Fruit fly (Drosophila melanogaster) whole organism, embryonic: ENCODE measurements around the gene CG34292.

Source experiments
- Aef1 ChIP-seq: fragments of 200-800 bp; sonication (Bioruptor generic); IDR thresholded peaks from 3 replicates; pipeline ENCODE4 v1.3.6; 2022; ENCODE audit warnings: missing biosample characterization, missing genetic modification characterization
- CG10543 ChIP-seq: fragments of 200-800 bp; sonication (Bioruptor generic); optimal IDR thresholded peaks from 3 replicates; lab custom pipeline; 2017; ENCODE audit warnings: missing biosample characterization, mild to moderate bottlenecking, missing genetic modification characterization, moderate library complexity
- CG11560 ChIP-seq: fragments of 200-800 bp; sonication (Bioruptor generic); IDR thresholded peaks from 3 replicates; pipeline ENCODE4 v1.3.6; 2022; ENCODE audit warnings: missing biosample characterization, missing genetic modification characterization
- CG1233 ChIP-seq: fragments of 200-800 bp; sonication (Bioruptor generic); optimal IDR thresholded peaks from 4 replicates; lab custom pipeline; 2018; ENCODE audit warnings: missing biosample characterization, mild to moderate bottlenecking, missing genetic modification characterization
- CG13624 ChIP-seq: fragments of 200-800 bp; sonication (Bioruptor generic); optimal IDR thresholded peaks from 2 replicates; lab custom pipeline; 2016; ENCODE audit warnings: missing biosample characterization, missing genetic modification characterization
- CG1602 ChIP-seq: fragments of 200-800 bp; sonication (Bioruptor generic); optimal IDR thresholded peaks from 3 replicates; lab custom pipeline; 2016; ENCODE audit warnings: missing biosample characterization, missing genetic modification characterization
- CG17361 ChIP-seq: fragments of 200-800 bp; sonication (Bioruptor generic); IDR thresholded peaks from 3 replicates; pipeline ENCODE4 v1.3.6; 2022; ENCODE audit warnings: missing biosample characterization, missing genetic modification characterization
- CG31224 ChIP-seq: fragments of 200-800 bp; sonication (Bioruptor generic); IDR thresholded peaks from 2 replicates; pipeline ENCODE4 v1.3.6; 2022; ENCODE audit warnings: missing biosample characterization, missing genetic modification characterization
- CG34376 ChIP-seq: fragments of 200-800 bp; sonication (Bioruptor generic); optimal IDR thresholded peaks from 2 replicates; lab custom pipeline; 2018; ENCODE audit warnings: missing biosample characterization, mild to moderate bottlenecking, missing genetic modification characterization
- CG6272 ChIP-seq: fragments of 200-800 bp; sonication (Bioruptor generic); IDR thresholded peaks from 2 replicates; pipeline ENCODE4 v1.3.6; 2022; ENCODE audit warnings: missing biosample characterization, missing genetic modification characterization
- CG6791 ChIP-seq: fragments of 200-800 bp; sonication (Bioruptor generic); IDR thresholded peaks from 3 replicates; pipeline ENCODE4 v1.3.6; 2022; ENCODE audit warnings: missing biosample characterization, missing genetic modification characterization; ENCODE audit not compliant: partially characterized antibody
- CG6854 ChIP-seq: fragments of 200-800 bp; sonication (Bioruptor generic); optimal IDR thresholded peaks from 3 replicates; lab custom pipeline; 2017; ENCODE audit warnings: missing biosample characterization, mild to moderate bottlenecking, missing genetic modification characterization
- CG7963 ChIP-seq: fragments of 200-800 bp; sonication (Bioruptor generic); IDR thresholded peaks from 3 replicates; pipeline ENCODE4 v1.3.6; 2022; ENCODE audit warnings: missing biosample characterization, missing genetic modification characterization; ENCODE audit not compliant: partially characterized antibody
- CG8089 ChIP-seq: fragments of 200-800 bp; sonication (Bioruptor generic); optimal IDR thresholded peaks from 3 replicates; lab custom pipeline; 2016; ENCODE audit warnings: missing biosample characterization, missing genetic modification characterization
- CG9437 ChIP-seq: fragments of 200-800 bp; sonication (Bioruptor generic); optimal IDR thresholded peaks from 2 replicates; lab custom pipeline; 2018; ENCODE audit warnings: missing biosample characterization, mild to moderate bottlenecking, missing genetic modification characterization
- CG9609 ChIP-seq: fragments of 200-800 bp; sonication (Bioruptor generic); optimal IDR thresholded peaks from 3 replicates; lab custom pipeline; 2016; ENCODE audit warnings: missing biosample characterization, missing genetic modification characterization
- CHES-1-like ChIP-seq: fragments of 200-800 bp; sonication (Bioruptor generic); optimal IDR thresholded peaks from 2 replicates; lab custom pipeline; 2016; ENCODE audit warnings: missing biosample characterization, missing genetic modification characterization
- CoRest ChIP-seq: fragments of 200-800 bp; sonication (Bioruptor generic); optimal IDR thresholded peaks from 3 replicates; lab custom pipeline; 2018; ENCODE audit warnings: missing biosample characterization, mild to moderate bottlenecking, missing genetic modification characterization, moderate library complexity
- Doc3 ChIP-seq: fragments of 200-800 bp; sonication (Bioruptor generic); IDR thresholded peaks from 3 replicates; pipeline ENCODE4 v1.3.6; 2022; ENCODE audit warnings: missing biosample characterization, missing genetic modification characterization; ENCODE audit not compliant: partially characterized antibody
- Hand ChIP-seq: fragments of 200-800 bp; sonication (Bioruptor generic); optimal IDR thresholded peaks from 2 replicates; lab custom pipeline; 2017; ENCODE audit warnings: mild to moderate bottlenecking, missing biosample characterization, missing genetic modification reagents, missing genetic modification characterization
- Hr78 ChIP-seq, 2 experiments: fragments of 200-800 bp in 1 of 2; fragments of >200 bp in 1 of 2; sonication (Bioruptor generic) in 1 of 2; optimal IDR thresholded peaks; 2 replicates each; lab custom pipeline; 2017 to 2019; ENCODE audit warnings: missing biosample characterization in 2 of 2, missing genetic modification characterization in 2 of 2, mild to moderate bottlenecking in 1 of 2, moderate library complexity in 1 of 2
- Jarid2 ChIP-seq: fragments of 200-800 bp; sonication (Bioruptor generic); optimal IDR thresholded peaks from 3 replicates; lab custom pipeline; 2017; ENCODE audit warnings: mild to moderate bottlenecking, missing biosample characterization, missing genetic modification reagents, missing genetic modification characterization
- MTF-1 ChIP-seq: fragments of 200-800 bp; sonication (Bioruptor generic); optimal IDR thresholded peaks from 2 replicates; lab custom pipeline; 2018; ENCODE audit warnings: missing biosample characterization, mild to moderate bottlenecking, missing genetic modification characterization, borderline replicate concordance
- Med ChIP-seq: fragments of 200-800 bp; sonication (Bioruptor generic); peaks from one replicate; lab custom pipeline; 2016; ENCODE audit warnings: missing biosample characterization, missing genetic modification characterization, mild to moderate bottlenecking, inconsistent platforms, moderate library complexity
- Meics ChIP-seq: fragments of 200-800 bp; sonication (Bioruptor generic); optimal IDR thresholded peaks from 2 replicates; lab custom pipeline; 2017; ENCODE audit warnings: missing biosample characterization, mild to moderate bottlenecking, missing genetic modification characterization
- Mrtf ChIP-seq: fragments of 200-800 bp; sonication (Bioruptor generic); IDR thresholded peaks from 3 replicates; pipeline ENCODE4 v1.3.6; 2022; ENCODE audit warnings: missing biosample characterization, missing genetic modification characterization
- NK7.1 ChIP-seq: fragments of 200-800 bp; sonication (Bioruptor generic); optimal IDR thresholded peaks from 3 replicates; lab custom pipeline; 2016; ENCODE audit warnings: missing biosample characterization, missing genetic modification characterization
- Nf-YA ChIP-seq: fragments of 200-800 bp; sonication (Bioruptor generic); IDR thresholded peaks from 2 replicates; pipeline ENCODE4 v1.3.6; 2022; ENCODE audit warnings: missing biosample characterization, missing genetic modification characterization
- NfI ChIP-seq: fragments of 200-800 bp; sonication (Bioruptor generic); optimal IDR thresholded peaks from 3 replicates; lab custom pipeline; 2018; ENCODE audit warnings: missing biosample characterization, mild to moderate bottlenecking, missing genetic modification characterization, moderate library complexity
- Rx ChIP-seq: fragments of 200-800 bp; sonication (Bioruptor generic); IDR thresholded peaks from 2 replicates; pipeline ENCODE4 v1.3.6; 2022; ENCODE audit warnings: missing biosample characterization, missing genetic modification characterization
- Six4 ChIP-seq: fragments of 200-800 bp; sonication (Bioruptor generic); optimal IDR thresholded peaks from 2 replicates; lab custom pipeline; 2016; ENCODE audit warnings: missing biosample characterization, missing genetic modification characterization
- Taf1 ChIP-seq: fragments of 200-800 bp; sonication (Bioruptor generic); IDR thresholded peaks from 2 replicates; pipeline ENCODE4 v1.3.6; 2022; ENCODE audit warnings: missing biosample characterization, missing genetic modification characterization
- Vsx1 ChIP-seq: fragments of 200-800 bp; sonication (Bioruptor generic); optimal IDR thresholded peaks from 2 replicates; lab custom pipeline; 2017; ENCODE audit warnings: missing biosample characterization, mild to moderate bottlenecking, missing genetic modification characterization, missing genetic modification reagents
- amos ChIP-seq: fragments of 200-800 bp; sonication (Bioruptor generic); IDR thresholded peaks from 2 replicates; pipeline ENCODE4 v1.3.6; 2022; ENCODE audit warnings: missing biosample characterization, missing genetic modification characterization; ENCODE audit not compliant: partially characterized antibody
- cato ChIP-seq: fragments of 200-800 bp; sonication (Bioruptor generic); optimal IDR thresholded peaks from 2 replicates; lab custom pipeline; 2016; ENCODE audit warnings: missing biosample characterization, missing genetic modification characterization, borderline replicate concordance
- crp ChIP-seq, 2 experiments: fragments of 200-800 bp; sonication (Bioruptor generic); optimal IDR thresholded peaks; 2 replicates in 1 of 2; 3 replicates in 1 of 2; lab custom pipeline; 2017; ENCODE audit warnings: missing biosample characterization in 2 of 2, missing genetic modification characterization in 2 of 2, mild to moderate bottlenecking in 1 of 2, moderate library complexity in 1 of 2
- dmrt99B ChIP-seq: fragments of 200-800 bp; sonication (Bioruptor generic); optimal IDR thresholded peaks from 2 replicates; lab custom pipeline; 2018; ENCODE audit warnings: missing biosample characterization, mild to moderate bottlenecking, missing genetic modification characterization, moderate library complexity
- exex ChIP-seq: fragments of 200-800 bp; sonication (Bioruptor generic); optimal IDR thresholded peaks from 4 replicates; lab custom pipeline; 2018; ENCODE audit warnings: missing biosample characterization, mild to moderate bottlenecking, missing genetic modification characterization, moderate library complexity
- grn ChIP-seq: fragments of 200-800 bp; sonication (Bioruptor generic); optimal IDR thresholded peaks from 3 replicates; lab custom pipeline; 2017; ENCODE audit warnings: missing biosample characterization, missing genetic modification characterization
- ind ChIP-seq: fragments of 200-800 bp; sonication (Bioruptor generic); optimal IDR thresholded peaks from 3 replicates; lab custom pipeline; 2016; ENCODE audit warnings: missing biosample characterization, missing genetic modification characterization
- insv ChIP-seq, 2 experiments: fragments of 200-800 bp; sonication (Bioruptor generic); optimal IDR thresholded peaks; 3 replicates each; lab custom pipeline; 2016 to 2018; ENCODE audit warnings: missing biosample characterization in 2 of 2, missing genetic modification characterization in 2 of 2
- org-1 ChIP-seq: fragments of 200-800 bp; sonication (Bioruptor generic); optimal IDR thresholded peaks from 2 replicates; lab custom pipeline; 2017; ENCODE audit warnings: missing biosample characterization, missing genetic modification characterization
- pan ChIP-seq, 4 experiments: fragments of >200 bp in 3 of 4; fragments of 200-800 bp in 1 of 4; sonication (Bioruptor generic) in 1 of 4; optimal IDR thresholded peaks in 3 of 4; IDR thresholded peaks in 1 of 4; 2 replicates each; pipeline versions ENCODE4 v1.3.6 to Lab custom; 2017 to 2022; ENCODE audit warnings: missing biosample characterization in 2 of 4, missing genetic modification characterization in 2 of 4, mixed read lengths in 1 of 4
- schlank ChIP-seq: fragments of 200-800 bp; sonication (Bioruptor generic); optimal IDR thresholded peaks from 2 replicates; lab custom pipeline; 2018; ENCODE audit warnings: missing biosample characterization, mild to moderate bottlenecking, missing genetic modification characterization
- unc-4 ChIP-seq: fragments of 200-800 bp; sonication (Bioruptor generic); IDR thresholded peaks from 2 replicates; pipeline ENCODE4 v1.3.6; 2022; ENCODE audit warnings: missing biosample characterization, missing genetic modification characterization; ENCODE audit not compliant: partially characterized antibody
- wor ChIP-seq: fragments of 200-800 bp; sonication (Bioruptor generic); IDR thresholded peaks from 2 replicates; pipeline ENCODE4 v1.3.6; 2022; ENCODE audit warnings: missing biosample characterization, missing genetic modification characterization
- z ChIP-seq: fragments of 200-800 bp; sonication (Bioruptor generic); IDR thresholded peaks from 3 replicates; pipeline ENCODE4 v1.3.6; 2022; ENCODE audit warnings: missing biosample characterization, missing genetic modification characterization
- zen ChIP-seq: fragments of 200-800 bp; sonication (Bioruptor generic); optimal IDR thresholded peaks from 3 replicates; lab custom pipeline; 2018; ENCODE audit warnings: missing biosample characterization, mild to moderate bottlenecking, missing genetic modification characterization, moderate library complexity
- zfh2 ChIP-seq: fragments of 200-800 bp; sonication (Bioruptor generic); optimal IDR thresholded peaks from 2 replicates; lab custom pipeline; 2016; ENCODE audit warnings: missing biosample characterization, missing genetic modification characterization

Gene CG34292

dm6 chr3R:27070906-27071498 lies 9.0 kb downstream of the CG34292 start (continued):
- no peak for TF ChIP-seq crp (GFP tag; optimal IDR thresholded peaks at IDR 0.05; lab: Kevin White, UChicago)
- TF ChIP-seq amos (GFP tag; lab: Robert Waterston, UW): no peak
- TF ChIP-seq CG8089 (GFP tag; lab: Kevin White, UChicago): no peak
- TF ChIP-seq Mrtf: no peak
- no peak for TF ChIP-seq pan (optimal IDR thresholded peaks at IDR 0.05; lab: Kevin White, UChicago)
- peak in 1 of 2 experiments; percentile 31 for TF ChIP-seq pan (GFP tag; optimal IDR thresholded peaks at IDR 0.05 in 1 of 2, IDR thresholded peaks at IDR 0.05 in 1 of 2)
- TF ChIP-seq zen (tag; lab: Kevin White, UChicago): no peak
- no peak for TF ChIP-seq Meics (GFP tag; lab: Kevin White, UChicago)
- TF ChIP-seq CG1602 (GFP tag; lab: Kevin White, UChicago): no peak
- peak; percentile 14 for TF ChIP-seq grn (GFP tag; lab: Kevin White, UChicago)
- no peak for TF ChIP-seq CG6272 (GFP tag; lab: Robert Waterston, UW)
- no peak for TF ChIP-seq CG6854 (GFP tag; lab: Kevin White, UChicago)
- TF ChIP-seq wor: 0 out of 2 replicates have a peak, but pooled peaks have one; percentile 18
- TF ChIP-seq ind (GFP tag; lab: Kevin White, UChicago): peak; percentile 20
- TF ChIP-seq NfI: peak; percentile 1
- 0 out of 3 replicates have a peak, but pooled peaks have one; percentile 8 for TF ChIP-seq z (GFP tag; lab: Robert Waterston, UW)
- TF ChIP-seq insv (GFP tag; optimal IDR thresholded peaks at IDR 0.05; lab: Kevin White, UChicago): no peak
- TF ChIP-seq Aef1: no peak; the same call in 2 of the 3 replicates
- no peak for TF ChIP-seq CoRest (tag; lab: Kevin White, UChicago)
- no peak for TF ChIP-seq Jarid2 (GFP tag; lab: Kevin White, UChicago)
- TF ChIP-seq Med: peak; percentile 86
- TF ChIP-seq Six4: no peak
- no peak for TF ChIP-seq CG11560 (tag; lab: Robert Waterston, UW)
- peak; percentile 9 for TF ChIP-seq zfh2 (GFP tag; lab: Kevin White, UChicago)
- no peak for TF ChIP-seq Hand (GFP tag; lab: Kevin White, UChicago)
- TF ChIP-seq CG9437 (GFP tag; lab: Kevin White, UChicago): no peak
- no peak for TF ChIP-seq CG34376 (GFP tag; lab: Kevin White, UChicago)
- TF ChIP-seq MTF-1 (GFP tag; lab: Kevin White, UChicago): no peak
- TF ChIP-seq CG6791 (GFP tag; lab: Robert Waterston, UW): no peak
- TF ChIP-seq CG9609 (GFP tag; lab: Kevin White, UChicago): no peak
- TF ChIP-seq org-1 (GFP tag; lab: Kevin White, UChicago): no peak
- TF ChIP-seq NK7.1 (GFP tag; lab: Kevin White, UChicago): no peak
- TF ChIP-seq schlank (tag; lab: Kevin White, UChicago): no peak
- no peak for TF ChIP-seq Taf1 (GFP tag; lab: Robert Waterston, UW)
- no peak for TF ChIP-seq CG31224 (GFP tag; lab: Robert Waterston, UW)
- TF ChIP-seq CG13624 (GFP tag; lab: Kevin White, UChicago): no peak
- no peak for TF ChIP-seq CG17361
- TF ChIP-seq unc-4 (GFP tag; lab: Robert Waterston, UW): no peak
- TF ChIP-seq exex (tag; lab: Kevin White, UChicago): no peak
- no peak for TF ChIP-seq CG7963 (GFP tag; lab: Robert Waterston, UW)
- peak; percentile 8 for TF ChIP-seq dmrt99B (tag; lab: Kevin White, UChicago)
- peak; percentile 38 for TF ChIP-seq Vsx1 (GFP tag; lab: Kevin White, UChicago)
- no peak for TF ChIP-seq Nf-YA (GFP tag; lab: Robert Waterston, UW)
- no peak for TF ChIP-seq CG10543 (GFP tag; lab: Kevin White, UChicago)
- peak in 1 of 2 experiments; percentile 16 for TF ChIP-seq Hr78 (GFP tag; optimal IDR thresholded peaks at IDR 0.05; lab: Kevin White, UChicago)
- TF ChIP-seq Doc3 (GFP tag; lab: Robert Waterston, UW): no peak
- TF ChIP-seq Rx (GFP tag; lab: Robert Waterston, UW): no peak
- no peak for TF ChIP-seq cato (GFP tag; lab: Kevin White, UChicago)
- TF ChIP-seq CHES-1-like (GFP tag; lab: Kevin White, UChicago): no peak
- no peak for TF ChIP-seq CG1233 (GFP tag; lab: Kevin White, UChicago)
